Fruit fly (Drosophila melanogaster) whole organism, wandering third instar larva: ENCODE results near the gene Ythdc1.

Source experiments
- Abd-B ChIP-seq: fragments of >200 bp; optimal IDR thresholded peaks from 2 replicates; lab custom pipeline; 2017; ENCODE audit warnings: missing biosample characterization, missing genetic modification characterization
- CG32264 ChIP-seq: fragments of 200-800 bp; sonication (Bioruptor generic); optimal IDR thresholded peaks from 2 replicates; lab custom pipeline; 2016; ENCODE audit warnings: missing biosample characterization, missing genetic modification characterization
- CG9705 ChIP-seq: fragments of 200-800 bp; sonication (Bioruptor generic); optimal IDR thresholded peaks from 2 replicates; lab custom pipeline; 2018; ENCODE audit warnings: missing biosample characterization, mild to moderate bottlenecking, missing genetic modification characterization
- CrebA ChIP-seq: fragments of 200-800 bp; sonication (Bioruptor generic); optimal IDR thresholded peaks from 2 replicates; lab custom pipeline; 2016; ENCODE audit warnings: missing biosample characterization, mild to moderate bottlenecking, missing genetic modification characterization, borderline replicate concordance
- Dfd ChIP-seq: fragments of >200 bp; optimal IDR thresholded peaks from 2 replicates; lab custom pipeline; 2017; ENCODE audit warnings: missing biosample characterization, missing genetic modification characterization
- GATAd ChIP-seq: sonication (Bioruptor generic); optimal IDR thresholded peaks from 2 replicates; lab custom pipeline; 2016; ENCODE audit warnings: missing biosample characterization, missing genetic modification characterization
- HLH106 ChIP-seq: fragments of 200-800 bp; optimal IDR thresholded peaks from 3 replicates; lab custom pipeline; 2019; ENCODE audit warnings: missing biosample characterization, mild to moderate bottlenecking, missing genetic modification characterization, moderate library complexity
- Hnf4 ChIP-seq: fragments of 200-800 bp; sonication (Bioruptor generic); optimal IDR thresholded peaks from 2 replicates; lab custom pipeline; 2016; ENCODE audit warnings: missing biosample characterization, mild to moderate bottlenecking, missing genetic modification characterization
- Hr78 ChIP-seq: fragments of >200 bp; optimal IDR thresholded peaks from 2 replicates; lab custom pipeline; 2017; ENCODE audit warnings: missing biosample characterization, missing genetic modification characterization
- Mio ChIP-seq: sonication (Bioruptor generic); optimal IDR thresholded peaks from 2 replicates; lab custom pipeline; 2016; ENCODE audit warnings: missing biosample characterization, missing genetic modification characterization
- N ChIP-seq: fragments of >200 bp; optimal IDR thresholded peaks from 2 replicates; lab custom pipeline; 2018; ENCODE audit warnings: missing biosample characterization, missing external identifiers, missing genetic modification characterization
- OdsH ChIP-seq: fragments of 200-800 bp; sonication (Bioruptor generic); optimal IDR thresholded peaks from 2 replicates; lab custom pipeline; 2016; ENCODE audit warnings: missing biosample characterization, mild to moderate bottlenecking, missing genetic modification characterization
- Rel ChIP-seq, 2 experiments: fragments of 200-800 bp; sonication (Bioruptor generic) in 1 of 2; optimal IDR thresholded peaks; 2 replicates in 1 of 2; 3 replicates in 1 of 2; lab custom pipeline; 2016 to 2019; ENCODE audit warnings: mild to moderate bottlenecking in 2 of 2, missing biosample characterization in 2 of 2, missing genetic modification characterization in 2 of 2, moderate library complexity in 1 of 2
- Sp1 ChIP-seq: fragments of 200-800 bp; sonication (Bioruptor generic); optimal IDR thresholded peaks from 3 replicates; lab custom pipeline; 2019; ENCODE audit warnings: missing biosample characterization, mild to moderate bottlenecking, missing genetic modification characterization, moderate library complexity
- brk ChIP-seq: fragments of 200-800 bp; sonication (Bioruptor generic); optimal IDR thresholded peaks from 2 replicates; lab custom pipeline; 2016; ENCODE audit warnings: missing biosample characterization, mild to moderate bottlenecking, missing genetic modification characterization
- dl ChIP-seq, 2 experiments: fragments of 175-275, 200-275 bp in 1 of 2; fragments of 200-275 bp in 1 of 2; sonication (Bioruptor generic); optimal IDR thresholded peaks; lab custom pipeline; 2018; ENCODE audit warnings: mild to moderate bottlenecking in 2 of 2, missing biosample characterization in 2 of 2, missing genetic modification characterization in 2 of 2, moderate library complexity in 2 of 2; ENCODE audit not compliant: partially characterized antibody in 2 of 2, insufficient read depth in 1 of 2
- dmrt93B ChIP-seq: fragments of 200-800 bp; sonication (Bioruptor generic); optimal IDR thresholded peaks from 2 replicates; lab custom pipeline; 2018; ENCODE audit warnings: missing biosample characterization, mild to moderate bottlenecking, missing genetic modification characterization
- dsf ChIP-seq: sonication (Bioruptor generic); optimal IDR thresholded peaks from 2 replicates; lab custom pipeline; 2016; ENCODE audit warnings: missing biosample characterization, missing genetic modification characterization, borderline replicate concordance
- ey ChIP-seq: fragments of 200-800 bp; sonication (Bioruptor generic); optimal IDR thresholded peaks from 2 replicates; lab custom pipeline; 2016; ENCODE audit warnings: missing biosample characterization, missing genetic modification characterization
- foxo ChIP-seq, 2 experiments: fragments of 200-800 bp; sonication (Bioruptor generic); optimal IDR thresholded peaks; 2 replicates in 1 of 2; 3 replicates in 1 of 2; lab custom pipeline; 2016 to 2017; ENCODE audit warnings: missing biosample characterization in 2 of 2, missing genetic modification characterization in 2 of 2
- fru ChIP-seq: fragments of 200-800 bp; sonication (Bioruptor generic); optimal IDR thresholded peaks from 3 replicates; lab custom pipeline; 2016; ENCODE audit warnings: missing biosample characterization, mild to moderate bottlenecking, missing genetic modification characterization
- h ChIP-seq: fragments of 200-800 bp; sonication (Bioruptor generic); optimal IDR thresholded peaks from 3 replicates; lab custom pipeline; 2016; ENCODE audit warnings: missing biosample characterization, mild to moderate bottlenecking, missing genetic modification characterization
- jim ChIP-seq: fragments of 175-275, 200-325 bp; sonication (Bioruptor generic); optimal IDR thresholded peaks from 2 replicates; lab custom pipeline; 2016; ENCODE audit warnings: missing biosample characterization, mild to moderate bottlenecking, missing genetic modification characterization
- pan ChIP-seq: fragments of >200 bp; optimal IDR thresholded peaks from 2 replicates; lab custom pipeline; 2017
- psq ChIP-seq: fragments of 200-800 bp; sonication (Bioruptor generic); optimal IDR thresholded peaks from 3 replicates; lab custom pipeline; 2017; ENCODE audit warnings: missing biosample characterization, mild to moderate bottlenecking, missing genetic modification characterization, moderate library complexity
- rgr ChIP-seq: fragments of 200-800 bp; sonication (Bioruptor generic); optimal IDR thresholded peaks from 3 replicates; lab custom pipeline; 2016; ENCODE audit warnings: missing biosample characterization, mild to moderate bottlenecking, missing genetic modification characterization
- sage ChIP-seq: fragments of 200-800 bp; sonication (Bioruptor generic); optimal IDR thresholded peaks from 2 replicates; lab custom pipeline; 2016; ENCODE audit warnings: missing biosample characterization, mild to moderate bottlenecking, missing genetic modification characterization
- sv ChIP-seq: fragments of 200-800 bp; sonication (Bioruptor generic); optimal IDR thresholded peaks from 3 replicates; lab custom pipeline; 2016; ENCODE audit warnings: missing biosample characterization, missing genetic modification characterization
- tai ChIP-seq: sonication (Bioruptor generic); optimal IDR thresholded peaks from 2 replicates; lab custom pipeline; 2016; ENCODE audit warnings: missing biosample characterization, missing genetic modification characterization
- usp ChIP-seq: fragments of >200 bp; optimal IDR thresholded peaks from 2 replicates; lab custom pipeline; 2017; ENCODE audit warnings: missing biosample characterization, missing genetic modification characterization
- woc ChIP-seq: sonication (Bioruptor generic); optimal IDR thresholded peaks from 2 replicates; lab custom pipeline; 2016; ENCODE audit warnings: missing biosample characterization, mild to moderate bottlenecking, missing genetic modification characterization

Ythdc1 gene

dm6 chr3L:3414796-3415568, 41.0 kb upstream of the Ythdc1 start:
- TF ChIP-seq sage (GFP tag; lab: Kevin White, UChicago) (no peak), CG9705 (GFP tag; lab: Kevin White, UChicago) (no peak), N (GFP tag; lab: Kevin White, UChicago) (no peak), ey (GFP tag; lab: Kevin White, UChicago) (no peak), pan (no peak), tai (GFP tag; lab: Kevin White, UChicago) (peak; percentile 54)

dm6 chr3L:3411699-3412098, 37.7 kb upstream of the Ythdc1 start:
- TF ChIP-seq dmrt93B (no peak), CG9705 (GFP tag; lab: Kevin White, UChicago) (no peak), Dfd (GFP tag; lab: Kevin White, UChicago) (no peak), dl (GFP tag; optimal IDR thresholded peaks at IDR 0.05; lab: Kevin White, UChicago; ENCODE audit: insufficient read depth in 1 of 2, partially characterized antibody in 2 of 2) (no peak), woc (GFP tag; lab: Kevin White, UChicago) (no peak), CrebA (GFP tag; lab: Kevin White, UChicago) (no peak), jim (GFP tag; lab: Kevin White, UChicago) (no peak), sv (GFP tag; lab: Kevin White, UChicago) (no peak), CG32264 (GFP tag; lab: Kevin White, UChicago) (no peak), Abd-B (GFP tag; lab: Kevin White, UChicago) (no peak), sage (GFP tag; lab: Kevin White, UChicago) (no peak), Rel (GFP tag; optimal IDR thresholded peaks at IDR 0.05; lab: Kevin White, UChicago) (no peak), Rel (tag; optimal IDR thresholded peaks at IDR 0.05; lab: Kevin White, UChicago) (no peak), pan (no peak), Hr78 (GFP tag; lab: Kevin White, UChicago) (no peak), OdsH (GFP tag; lab: Kevin White, UChicago) (no peak), Sp1 (GFP tag; lab: Kevin White, UChicago) (no peak), psq (GFP tag; lab: Kevin White, UChicago) (no peak), h (GFP tag; lab: Kevin White, UChicago) (no peak), dsf (GFP tag; lab: Kevin White, UChicago) (no peak)

- no peak for TF ChIP-seq GATAd (GFP tag; lab: Kevin White, UChicago)
- TF ChIP-seq Rel (GFP tag; optimal IDR thresholded peaks at IDR 0.05; lab: Kevin White, UChicago): no peak
- TF ChIP-seq Rel (tag; optimal IDR thresholded peaks at IDR 0.05; lab: Kevin White, UChicago): no peak
- no peak for TF ChIP-seq brk (GFP tag; lab: Kevin White, UChicago)
- TF ChIP-seq CG32264 (GFP tag; lab: Kevin White, UChicago): no peak
- no peak for TF ChIP-seq CG9705 (GFP tag; lab: Kevin White, UChicago)
- TF ChIP-seq tai (GFP tag; lab: Kevin White, UChicago): no peak
- TF ChIP-seq rgr (GFP tag; lab: Kevin White, UChicago): no peak
- TF ChIP-seq ey (GFP tag; lab: Kevin White, UChicago): no peak
- TF ChIP-seq woc (GFP tag; lab: Kevin White, UChicago): no peak
- no peak for TF ChIP-seq Dfd (GFP tag; lab: Kevin White, UChicago)
- TF ChIP-seq OdsH (GFP tag; lab: Kevin White, UChicago): no peak
- no peak for TF ChIP-seq h (GFP tag; lab: Kevin White, UChicago)
- no peak for TF ChIP-seq psq (GFP tag; lab: Kevin White, UChicago)
- no peak for TF ChIP-seq foxo (GFP tag; optimal IDR thresholded peaks at IDR 0.05; lab: Kevin White, UChicago)
- TF ChIP-seq Hnf4 (GFP tag; lab: Kevin White, UChicago): no peak
- TF ChIP-seq, all 38 proteins: peak for 0
Measured at dm6 chr3L:3410978-3411629, 37.1 kb upstream of the Ythdc1 start.

- TF ChIP-seq usp (GFP tag; lab: Kevin White, UChicago): no peak
- TF ChIP-seq CrebA (GFP tag; lab: Kevin White, UChicago): no peak
- TF ChIP-seq HLH106 (tag; lab: Kevin White, UChicago): no peak
- no peak for TF ChIP-seq Sp1 (GFP tag; lab: Kevin White, UChicago)
- TF ChIP-seq Dfd (GFP tag; lab: Kevin White, UChicago): no peak
- no peak for TF ChIP-seq Rel (GFP tag; optimal IDR thresholded peaks at IDR 0.05; lab: Kevin White, UChicago)
- no peak for TF ChIP-seq Rel (tag; optimal IDR thresholded peaks at IDR 0.05; lab: Kevin White, UChicago)
- no peak for TF ChIP-seq GATAd (GFP tag; lab: Kevin White, UChicago)
- no peak for TF ChIP-seq pan
- TF ChIP-seq fru (GFP tag; lab: Kevin White, UChicago): no peak
- TF ChIP-seq Mio: no peak
- TF ChIP-seq Hr78 (GFP tag; lab: Kevin White, UChicago): no peak
Measured at dm6 chr3L:3409626-3410301, 35.8 kb upstream of the Ythdc1 start.
